Fruit fly (Drosophila melanogaster) whole organism, wandering third instar larva: ENCODE results near the gene Orc2.

Experiments used
- Abd-B ChIP-seq: fragments of >200 bp; optimal IDR thresholded peaks from 2 replicates; lab custom pipeline; 2017; ENCODE audit warnings: missing biosample characterization, missing genetic modification characterization
- CG32264 ChIP-seq: fragments of 200-800 bp; sonication (Bioruptor generic); optimal IDR thresholded peaks from 2 replicates; lab custom pipeline; 2016; ENCODE audit warnings: missing biosample characterization, missing genetic modification characterization
- CG9705 ChIP-seq: fragments of 200-800 bp; sonication (Bioruptor generic); optimal IDR thresholded peaks from 2 replicates; lab custom pipeline; 2018; ENCODE audit warnings: missing biosample characterization, mild to moderate bottlenecking, missing genetic modification characterization
- CrebA ChIP-seq: fragments of 200-800 bp; sonication (Bioruptor generic); optimal IDR thresholded peaks from 2 replicates; lab custom pipeline; 2016; ENCODE audit warnings: missing biosample characterization, mild to moderate bottlenecking, missing genetic modification characterization, borderline replicate concordance
- Dfd ChIP-seq: fragments of >200 bp; optimal IDR thresholded peaks from 2 replicates; lab custom pipeline; 2017; ENCODE audit warnings: missing biosample characterization, missing genetic modification characterization
- Dif ChIP-seq: fragments of 200-275, 200-300 bp; sonication (Bioruptor generic); optimal IDR thresholded peaks from 2 replicates; lab custom pipeline; 2018; ENCODE audit warnings: missing biosample characterization, missing genetic modification characterization; ENCODE audit not compliant: partially characterized antibody
- GATAd ChIP-seq: sonication (Bioruptor generic); optimal IDR thresholded peaks from 2 replicates; lab custom pipeline; 2016; ENCODE audit warnings: missing biosample characterization, missing genetic modification characterization
- HLH106 ChIP-seq: fragments of 200-800 bp; optimal IDR thresholded peaks from 3 replicates; lab custom pipeline; 2019; ENCODE audit warnings: missing biosample characterization, mild to moderate bottlenecking, missing genetic modification characterization, moderate library complexity
- Hnf4 ChIP-seq: fragments of 200-800 bp; sonication (Bioruptor generic); optimal IDR thresholded peaks from 2 replicates; lab custom pipeline; 2016; ENCODE audit warnings: missing biosample characterization, mild to moderate bottlenecking, missing genetic modification characterization
- Hr78 ChIP-seq: fragments of >200 bp; optimal IDR thresholded peaks from 2 replicates; lab custom pipeline; 2017; ENCODE audit warnings: missing biosample characterization, missing genetic modification characterization
- Hr83 ChIP-seq: fragments of 200-300 bp; sonication (Bioruptor generic); optimal IDR thresholded peaks from 2 replicates; lab custom pipeline; 2016; ENCODE audit warnings: missing biosample characterization, mild to moderate bottlenecking, missing genetic modification characterization, moderate library complexity; ENCODE audit not compliant: poor library complexity, severe bottlenecking
- Jra ChIP-seq: sonication (Bioruptor generic); optimal IDR thresholded peaks from 2 replicates; lab custom pipeline; 2016; ENCODE audit warnings: missing biosample characterization, missing genetic modification characterization
- Mio ChIP-seq: sonication (Bioruptor generic); optimal IDR thresholded peaks from 2 replicates; lab custom pipeline; 2016; ENCODE audit warnings: missing biosample characterization, missing genetic modification characterization
- Myc ChIP-seq: fragments of >200 bp; optimal IDR thresholded peaks from 2 replicates; lab custom pipeline; 2017
- N ChIP-seq: fragments of >200 bp; optimal IDR thresholded peaks from 2 replicates; lab custom pipeline; 2018; ENCODE audit warnings: missing biosample characterization, missing external identifiers, missing genetic modification characterization
- OdsH ChIP-seq: fragments of 200-800 bp; sonication (Bioruptor generic); optimal IDR thresholded peaks from 2 replicates; lab custom pipeline; 2016; ENCODE audit warnings: missing biosample characterization, mild to moderate bottlenecking, missing genetic modification characterization
- Rel ChIP-seq, 2 experiments: fragments of 200-800 bp; sonication (Bioruptor generic) in 1 of 2; optimal IDR thresholded peaks; 2 replicates in 1 of 2; 3 replicates in 1 of 2; lab custom pipeline; 2016 to 2019; ENCODE audit warnings: mild to moderate bottlenecking in 2 of 2, missing biosample characterization in 2 of 2, missing genetic modification characterization in 2 of 2, moderate library complexity in 1 of 2
- Sp1 ChIP-seq: fragments of 200-800 bp; sonication (Bioruptor generic); optimal IDR thresholded peaks from 3 replicates; lab custom pipeline; 2019; ENCODE audit warnings: missing biosample characterization, mild to moderate bottlenecking, missing genetic modification characterization, moderate library complexity
- Vsx2 ChIP-seq: fragments of 200-300, 225-300 bp; sonication (Bioruptor generic); optimal IDR thresholded peaks from 2 replicates; lab custom pipeline; 2018; ENCODE audit warnings: missing biosample characterization, missing genetic modification characterization; ENCODE audit not compliant: partially characterized antibody
- br ChIP-seq: fragments of 200-800 bp; sonication (Bioruptor generic); optimal IDR thresholded peaks from 2 replicates; lab custom pipeline; 2016; ENCODE audit warnings: missing biosample characterization, missing genetic modification characterization
- brk ChIP-seq: fragments of 200-800 bp; sonication (Bioruptor generic); optimal IDR thresholded peaks from 2 replicates; lab custom pipeline; 2016; ENCODE audit warnings: missing biosample characterization, mild to moderate bottlenecking, missing genetic modification characterization
- dl ChIP-seq, 2 experiments: fragments of 175-275, 200-275 bp in 1 of 2; fragments of 200-275 bp in 1 of 2; sonication (Bioruptor generic); optimal IDR thresholded peaks; lab custom pipeline; 2018; ENCODE audit warnings: mild to moderate bottlenecking in 2 of 2, missing biosample characterization in 2 of 2, missing genetic modification characterization in 2 of 2, moderate library complexity in 2 of 2; ENCODE audit not compliant: partially characterized antibody in 2 of 2, insufficient read depth in 1 of 2
- dmrt93B ChIP-seq: fragments of 200-800 bp; sonication (Bioruptor generic); optimal IDR thresholded peaks from 2 replicates; lab custom pipeline; 2018; ENCODE audit warnings: missing biosample characterization, mild to moderate bottlenecking, missing genetic modification characterization
- dsf ChIP-seq: sonication (Bioruptor generic); optimal IDR thresholded peaks from 2 replicates; lab custom pipeline; 2016; ENCODE audit warnings: missing biosample characterization, missing genetic modification characterization, borderline replicate concordance
- ey ChIP-seq: fragments of 200-800 bp; sonication (Bioruptor generic); optimal IDR thresholded peaks from 2 replicates; lab custom pipeline; 2016; ENCODE audit warnings: missing biosample characterization, missing genetic modification characterization
- foxo ChIP-seq, 2 experiments: fragments of 200-800 bp; sonication (Bioruptor generic); optimal IDR thresholded peaks; 2 replicates in 1 of 2; 3 replicates in 1 of 2; lab custom pipeline; 2016 to 2017; ENCODE audit warnings: missing biosample characterization in 2 of 2, missing genetic modification characterization in 2 of 2
- fru ChIP-seq: fragments of 200-800 bp; sonication (Bioruptor generic); optimal IDR thresholded peaks from 3 replicates; lab custom pipeline; 2016; ENCODE audit warnings: missing biosample characterization, mild to moderate bottlenecking, missing genetic modification characterization
- h ChIP-seq: fragments of 200-800 bp; sonication (Bioruptor generic); optimal IDR thresholded peaks from 3 replicates; lab custom pipeline; 2016; ENCODE audit warnings: missing biosample characterization, mild to moderate bottlenecking, missing genetic modification characterization
- jim ChIP-seq: fragments of 175-275, 200-325 bp; sonication (Bioruptor generic); optimal IDR thresholded peaks from 2 replicates; lab custom pipeline; 2016; ENCODE audit warnings: missing biosample characterization, mild to moderate bottlenecking, missing genetic modification characterization
- lola ChIP-seq: fragments of >200 bp; optimal IDR thresholded peaks from 2 replicates; lab custom pipeline; 2017; ENCODE audit warnings: missing biosample characterization, missing genetic modification characterization
- pan ChIP-seq: fragments of >200 bp; optimal IDR thresholded peaks from 2 replicates; lab custom pipeline; 2017
- psq ChIP-seq: fragments of 200-800 bp; sonication (Bioruptor generic); optimal IDR thresholded peaks from 3 replicates; lab custom pipeline; 2017; ENCODE audit warnings: missing biosample characterization, mild to moderate bottlenecking, missing genetic modification characterization, moderate library complexity
- rgr ChIP-seq: fragments of 200-800 bp; sonication (Bioruptor generic); optimal IDR thresholded peaks from 3 replicates; lab custom pipeline; 2016; ENCODE audit warnings: missing biosample characterization, mild to moderate bottlenecking, missing genetic modification characterization
- sage ChIP-seq: fragments of 200-800 bp; sonication (Bioruptor generic); optimal IDR thresholded peaks from 2 replicates; lab custom pipeline; 2016; ENCODE audit warnings: missing biosample characterization, mild to moderate bottlenecking, missing genetic modification characterization
- sv ChIP-seq: fragments of 200-800 bp; sonication (Bioruptor generic); optimal IDR thresholded peaks from 3 replicates; lab custom pipeline; 2016; ENCODE audit warnings: missing biosample characterization, missing genetic modification characterization
- tai ChIP-seq: sonication (Bioruptor generic); optimal IDR thresholded peaks from 2 replicates; lab custom pipeline; 2016; ENCODE audit warnings: missing biosample characterization, missing genetic modification characterization
- usp ChIP-seq: fragments of >200 bp; optimal IDR thresholded peaks from 2 replicates; lab custom pipeline; 2017; ENCODE audit warnings: missing biosample characterization, missing genetic modification characterization
- woc ChIP-seq: sonication (Bioruptor generic); optimal IDR thresholded peaks from 2 replicates; lab custom pipeline; 2016; ENCODE audit warnings: missing biosample characterization, mild to moderate bottlenecking, missing genetic modification characterization

Gene Orc2

dm6 chr3R:14006893-14007255 lies 42.2 kb downstream of the Orc2 start:
- no peak for TF ChIP-seq Vsx2 (GFP tag; lab: Kevin White, UChicago)
- TF ChIP-seq Hr78 (GFP tag; lab: Kevin White, UChicago), result no peak
- peak; percentile 4 for TF ChIP-seq GATAd (GFP tag; lab: Kevin White, UChicago)
- no peak for TF ChIP-seq dsf (GFP tag; lab: Kevin White, UChicago)
- TF ChIP-seq usp (GFP tag; lab: Kevin White, UChicago), result no peak
- TF ChIP-seq pan (lab: Kevin White, UChicago), result no peak
- no peak for TF ChIP-seq Dif (GFP tag; lab: Kevin White, UChicago)
- TF ChIP-seq Hnf4 (GFP tag; lab: Kevin White, UChicago), result peak; percentile 31
- no peak for TF ChIP-seq Myc (lab: Kevin White, UChicago)
- TF ChIP-seq tai (GFP tag; lab: Kevin White, UChicago), result peak; percentile 59
- peak; percentile 41 for TF ChIP-seq h (GFP tag; lab: Kevin White, UChicago)
- no peak for TF ChIP-seq dl (GFP tag; optimal IDR thresholded peaks at IDR 0.05; lab: Kevin White, UChicago; ENCODE audit: insufficient read depth in 1 of 2, partially characterized antibody in 2 of 2)
- TF ChIP-seq lola (GFP tag; lab: Kevin White, UChicago), result no peak
- TF ChIP-seq ey (GFP tag; lab: Kevin White, UChicago), result peak; percentile 64
- peak; percentile 16 for TF ChIP-seq Mio (GFP tag; lab: Kevin White, UChicago)
- TF ChIP-seq CG9705 (GFP tag; lab: Kevin White, UChicago), result peak; percentile 32
- TF ChIP-seq Hr83 (GFP tag; lab: Kevin White, UChicago), result no peak
- TF ChIP-seq Rel (GFP tag; optimal IDR thresholded peaks at IDR 0.05; lab: Kevin White, UChicago), result peak; percentile 5
- no peak for TF ChIP-seq Rel (tag; optimal IDR thresholded peaks at IDR 0.05; lab: Kevin White, UChicago)
- no peak for TF ChIP-seq CrebA
- no peak for TF ChIP-seq Jra (GFP tag; lab: Kevin White, UChicago)
- TF ChIP-seq sv, result no peak
- no peak for TF ChIP-seq woc (GFP tag; lab: Kevin White, UChicago)
- TF ChIP-seq Sp1, result peak; percentile 76
- TF ChIP-seq Dfd, result no peak
- peak; percentile 5 for TF ChIP-seq brk
- TF ChIP-seq Abd-B (GFP tag; lab: Kevin White, UChicago), result no peak
- TF ChIP-seq jim (GFP tag; lab: Kevin White, UChicago), result no peak
- TF ChIP-seq rgr (GFP tag; lab: Kevin White, UChicago), result peak; percentile 64
- no peak for TF ChIP-seq N
- peak; percentile 56 for TF ChIP-seq OdsH (GFP tag; lab: Kevin White, UChicago)
- TF ChIP-seq psq (GFP tag; lab: Kevin White, UChicago), result peak; percentile 41
- TF ChIP-seq HLH106 (tag; lab: Kevin White, UChicago), result peak; percentile 34
- TF ChIP-seq fru (GFP tag; lab: Kevin White, UChicago), result peak; percentile 30
- TF ChIP-seq sage, result no peak
- TF ChIP-seq dmrt93B (GFP tag; lab: Kevin White, UChicago), result peak; percentile 57
- TF ChIP-seq CG32264 (GFP tag; lab: Kevin White, UChicago), result peak; percentile 22
- no peak for TF ChIP-seq br
- peak in 1 of 2 experiments; percentile 55 for TF ChIP-seq foxo (GFP tag; optimal IDR thresholded peaks at IDR 0.05; lab: Kevin White, UChicago)

- peak; percentile 43 for TF ChIP-seq dmrt93B (GFP tag; lab: Kevin White, UChicago)
- TF ChIP-seq foxo (GFP tag; optimal IDR thresholded peaks at IDR 0.05; lab: Kevin White, UChicago), result peak in 1 of 2 experiments; percentile 75
- no peak for TF ChIP-seq Myc (lab: Kevin White, UChicago)
- peak; percentile 68 for TF ChIP-seq fru (GFP tag; lab: Kevin White, UChicago)
- no peak for TF ChIP-seq sv
- no peak for TF ChIP-seq Mio (GFP tag; lab: Kevin White, UChicago)
- peak; percentile 38 for TF ChIP-seq rgr (GFP tag; lab: Kevin White, UChicago)
- peak; percentile 39 for TF ChIP-seq Sp1
- TF ChIP-seq usp (GFP tag; lab: Kevin White, UChicago), result no peak
- no peak for TF ChIP-seq brk
- no peak for TF ChIP-seq GATAd (GFP tag; lab: Kevin White, UChicago)
- TF ChIP-seq Vsx2 (GFP tag; lab: Kevin White, UChicago), result no peak
- peak; percentile 29 for TF ChIP-seq psq (GFP tag; lab: Kevin White, UChicago)
- TF ChIP-seq N, result no peak
- TF ChIP-seq ey (GFP tag; lab: Kevin White, UChicago), result no peak
- TF ChIP-seq Hr78 (GFP tag; lab: Kevin White, UChicago), result no peak
- no peak for TF ChIP-seq Jra (GFP tag; lab: Kevin White, UChicago)
- TF ChIP-seq Abd-B (GFP tag; lab: Kevin White, UChicago), result no peak
- no peak for TF ChIP-seq CrebA
- TF ChIP-seq woc (GFP tag; lab: Kevin White, UChicago), result no peak
Observed at dm6 chr3R:14007550-14007949, 42.9 kb downstream of the Orc2 start.
